Worm (Caenorhabditis elegans): ENCODE data around the gene F26D2.10.

DNA sequence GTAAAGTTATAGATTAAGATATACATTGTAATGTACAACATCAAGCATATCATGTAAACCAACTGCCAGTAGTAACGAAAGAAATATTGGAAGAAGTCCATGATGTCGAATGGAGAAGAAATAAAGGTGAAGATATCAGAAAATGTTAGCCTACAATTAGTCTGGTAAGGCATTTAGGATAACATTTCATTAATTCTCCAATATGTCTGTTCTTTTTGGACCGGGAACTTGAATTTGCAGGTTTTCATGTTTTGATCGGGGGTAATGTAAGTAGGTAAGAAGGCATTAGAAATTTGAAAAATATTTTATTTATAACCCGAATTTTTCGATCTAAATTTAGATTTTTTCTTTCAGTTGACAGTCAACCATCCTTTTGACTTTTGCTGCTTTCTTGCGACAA, 35.7 kb downstream of the F26D2.10 start, which contains the start of gene srd-63:
- no peak for TF ChIP-seq tbx-37 (GFP tag; conservative IDR thresholded peaks at IDR 0.05)
- TF ChIP-seq ama-1 (optimal IDR thresholded peaks at IDR 0.05), result no peak
- no peak for TF ChIP-seq aly-1 (tag; optimal IDR thresholded peaks at IDR 0.05)
- no peak for TF ChIP-seq hmg-4 (GFP tag; optimal IDR thresholded peaks at IDR 0.05)

Data from whole organism, early embryonic.